Fruit fly (Drosophila melanogaster): ENCODE measurements around the gene PsGEF.

DNA sequence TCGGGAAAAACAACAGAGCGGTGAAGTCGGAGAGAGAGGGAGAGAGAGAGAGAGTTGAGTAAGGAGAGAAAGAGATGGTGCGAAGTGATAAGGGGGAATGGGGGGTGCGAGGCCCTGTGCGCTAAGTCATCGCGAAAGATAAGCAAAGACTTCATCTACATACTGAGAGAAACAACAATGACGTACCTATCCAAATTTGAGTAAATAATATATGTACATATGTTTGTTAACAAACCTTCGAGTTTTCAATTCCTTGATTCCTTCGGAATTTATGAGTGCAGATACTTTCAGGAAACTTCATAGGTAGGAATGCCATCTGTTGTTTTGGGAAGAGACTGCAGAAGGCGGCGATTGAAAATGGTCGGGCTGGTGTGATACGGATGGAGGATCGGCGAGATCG lies 51.0 kb downstream of the PsGEF start:
- TF ChIP-seq topi (GFP tag; optimal IDR thresholded peaks at IDR 0.05) (peak; percentile 63), fkh (GFP tag; optimal IDR thresholded peaks at IDR 0.05) (peak; percentile 63), CG4318 (GFP tag; optimal IDR thresholded peaks at IDR 0.05) (peak; percentile 24), Smox (GFP tag; optimal IDR thresholded peaks at IDR 0.05) (no peak), Sox14 (GFP tag; optimal IDR thresholded peaks at IDR 0.05) (peak; percentile 62), CG6163 (GFP tag; IDR thresholded peaks at IDR 0.05) (peak; percentile 58), CG34406 (GFP tag; optimal IDR thresholded peaks at IDR 0.05) (peak; percentile 41), CG16779 (tag; optimal IDR thresholded peaks at IDR 0.05) (peak; percentile 11), CG11294 (GFP tag; IDR thresholded peaks at IDR 0.05) (0 out of 2 replicates have a peak, but pooled peaks have one; percentile 11), dac (GFP tag; optimal IDR thresholded peaks at IDR 0.05) (no peak)
